Worm (Caenorhabditis elegans): ENCODE data around the gene K09D9.1.

K09D9.1 gene

ce11 chrV:4024777-4025176, at the start of gene K09D9.1:
Gene K09D9.1 (plus strand): TSS chrV:4025047.
- no peak for TF ChIP-seq unc-62 (GFP tag; optimal IDR thresholded peaks at IDR 0.05)

ce11 chrV:3976964-3977363, 47.9 kb upstream of the K09D9.1 start, which contains the start of gene str-83:
Gene str-83 (plus strand): TSS chrV:3977264.
- TF ChIP-seq unc-62 (GFP tag; optimal IDR thresholded peaks at IDR 0.05), result no peak

- no peak for TF ChIP-seq unc-62 (GFP tag; optimal IDR thresholded peaks at IDR 0.05)
Measured at ce11 chrV:3979053-3979452, 45.8 kb upstream of the K09D9.1 start, which contains the start of gene nlp-34. Gene nlp-34 (minus strand): TSS chrV:3979134.

DNA sequence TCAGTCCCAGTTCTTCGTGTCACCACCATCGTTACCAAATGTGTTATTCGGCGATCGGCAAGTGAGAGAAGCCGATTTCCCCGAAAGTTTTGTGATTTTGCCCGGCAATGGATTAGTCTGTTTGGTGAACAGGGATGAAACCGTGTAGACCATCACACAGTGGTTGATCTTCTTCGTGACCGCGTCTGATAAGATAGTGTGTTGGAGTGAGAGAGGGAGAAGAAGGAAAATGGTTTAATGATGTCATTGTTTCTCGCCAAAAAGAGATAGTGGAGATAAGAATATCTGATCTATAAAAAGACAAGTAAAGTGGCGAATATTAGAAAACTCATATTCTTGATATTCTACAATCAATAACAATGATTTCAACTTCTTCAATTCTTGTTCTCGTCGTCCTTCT, 45.0 kb upstream of the K09D9.1 start, which contains the start of gene nlp-31:
Gene nlp-31, plus strand, starts transcription at position 237 of the 400 bp plus-strand sequence.
- TF ChIP-seq unc-62 (GFP tag; optimal IDR thresholded peaks at IDR 0.05), result no peak

DNA sequence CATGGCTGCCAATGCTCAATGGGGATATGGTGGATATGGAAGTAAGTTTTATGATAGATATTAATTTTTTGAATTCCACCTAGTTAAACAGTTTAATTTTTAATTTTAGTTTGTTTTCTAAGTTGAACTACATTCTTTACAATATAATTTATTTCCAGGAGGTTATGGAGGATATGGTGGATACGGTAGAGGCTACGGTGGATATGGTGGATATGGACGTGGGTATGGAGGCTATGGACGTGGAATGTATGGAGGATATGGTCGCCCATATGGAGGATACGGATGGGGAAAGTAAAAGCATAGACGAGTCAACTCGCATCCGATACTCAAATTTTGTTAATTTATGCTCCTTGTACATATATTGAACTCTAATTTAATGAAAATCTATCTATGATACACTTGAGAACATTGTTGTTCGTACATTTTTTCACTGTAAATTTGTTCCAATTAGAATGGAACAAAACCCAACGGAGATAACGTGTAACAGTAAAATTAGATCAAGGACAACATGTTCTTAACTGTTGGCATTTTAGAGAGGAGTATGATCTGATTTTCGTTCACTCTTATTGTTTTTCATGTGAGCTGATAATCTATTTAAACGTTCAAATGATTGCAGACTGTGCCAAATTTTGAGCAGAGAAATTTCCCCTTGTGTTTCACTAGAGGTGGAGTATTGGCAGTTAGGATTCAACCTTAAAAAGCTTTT, 44.5 kb upstream of the K09D9.1 start:
- TF ChIP-seq unc-62 (GFP tag; optimal IDR thresholded peaks at IDR 0.05), result no peak

ce11 chrV:3981680-3982079, 43.2 kb upstream of the K09D9.1 start, which contains the start of gene nlp-30:
Gene nlp-30 (plus strand): TSS chrV:3981980.
- no peak for TF ChIP-seq unc-62 (GFP tag; optimal IDR thresholded peaks at IDR 0.05)

DNA sequence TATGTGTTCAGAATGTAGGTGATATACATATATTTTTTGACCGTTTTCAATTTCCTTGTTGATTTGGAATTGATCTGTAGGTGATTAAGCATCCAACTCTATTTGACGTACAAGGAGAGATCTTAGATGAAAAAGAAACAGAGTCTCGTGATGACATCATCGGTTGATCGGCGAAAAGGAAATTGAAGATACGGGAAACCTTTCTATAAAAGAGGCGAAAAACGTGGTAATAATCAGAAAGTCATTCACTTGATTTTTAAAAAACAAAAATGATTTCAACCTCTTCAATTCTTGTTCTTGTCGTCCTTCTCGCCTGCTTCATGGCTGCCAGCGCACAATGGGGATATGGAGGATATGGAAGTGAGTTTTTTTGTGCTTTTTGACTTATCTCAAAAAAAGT, 40.7 kb upstream of the K09D9.1 start, which contains the start of gene nlp-29:
Gene nlp-29, plus strand, starts transcription at position 248 of the 400 bp plus-strand sequence.
- no peak for TF ChIP-seq unc-62 (GFP tag; optimal IDR thresholded peaks at IDR 0.05)

DNA sequence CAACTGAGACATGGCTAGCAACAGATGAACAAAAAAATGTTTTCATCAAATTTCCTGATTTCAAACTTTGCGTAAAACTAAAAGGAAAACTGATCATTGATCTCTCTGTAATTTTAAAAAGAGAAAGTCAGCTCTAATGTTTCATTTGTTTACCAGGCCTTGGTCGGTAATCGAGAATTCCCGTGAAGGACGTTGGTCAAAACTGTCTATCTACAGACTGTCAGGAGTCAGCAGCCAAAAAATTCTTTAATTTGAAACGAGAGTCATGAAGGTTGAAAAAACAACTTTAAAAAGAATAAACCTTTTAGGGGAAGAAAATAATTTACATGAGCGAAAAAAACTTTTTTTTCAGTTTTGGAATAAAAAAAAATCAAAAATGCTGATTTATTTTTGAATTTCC, 39.7 kb upstream of the K09D9.1 start:
- TF ChIP-seq unc-62 (GFP tag; optimal IDR thresholded peaks at IDR 0.05), result no peak

- TF ChIP-seq unc-62 (GFP tag; optimal IDR thresholded peaks at IDR 0.05), result no peak
Measured at ce11 chrV:3987616-3988015, 37.2 kb upstream of the K09D9.1 start, which contains the start of gene nlp-28. Gene nlp-28 (plus strand): TSS chrV:3987900.

- no peak for TF ChIP-seq unc-62 (GFP tag; optimal IDR thresholded peaks at IDR 0.05)
Measured at ce11 chrV:3989070-3989469, 35.8 kb upstream of the K09D9.1 start, which contains the start of gene nlp-27. Gene nlp-27 (plus strand): TSS chrV:3989378.

- TF ChIP-seq unc-62 (GFP tag; optimal IDR thresholded peaks at IDR 0.05), result no peak
Measured at ce11 chrV:3992334-3992733, 32.5 kb upstream of the K09D9.1 start.

- no peak for TF ChIP-seq unc-62 (GFP tag; optimal IDR thresholded peaks at IDR 0.05)
Measured at ce11 chrV:3994048-3994447, 30.8 kb upstream of the K09D9.1 start, which contains the start of gene K09D9.9. Gene K09D9.9 (minus strand): TSS chrV:3994148.

ce11 chrV:3995838-3996237, 29.0 kb upstream of the K09D9.1 start, which contains the start of gene srx-62:
Gene srx-62 (minus strand): TSS chrV:3995938.
- TF ChIP-seq unc-62 (GFP tag; optimal IDR thresholded peaks at IDR 0.05), result no peak

DNA sequence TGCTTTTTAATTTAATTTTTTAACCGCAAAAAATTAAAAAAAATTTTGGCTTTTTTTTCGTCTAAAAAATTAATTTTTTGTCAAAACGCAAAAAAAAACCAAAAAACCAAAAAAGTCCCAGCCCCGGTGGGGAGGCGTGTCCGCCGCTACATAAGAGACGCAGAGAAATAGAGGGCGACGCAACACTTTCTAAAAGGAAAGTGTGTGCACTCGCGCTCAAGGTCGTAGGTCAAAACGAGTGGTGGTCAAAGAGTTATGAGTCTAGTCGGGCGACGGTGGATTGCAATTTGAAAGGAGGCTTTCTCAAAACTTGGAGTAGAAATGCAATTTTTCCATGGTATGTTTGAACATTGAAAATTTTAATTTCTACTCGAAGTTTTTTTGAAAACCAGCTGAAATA, 20.3 kb upstream of the K09D9.1 start:
- TF ChIP-seq unc-62 (GFP tag; optimal IDR thresholded peaks at IDR 0.05), result no peak

DNA sequence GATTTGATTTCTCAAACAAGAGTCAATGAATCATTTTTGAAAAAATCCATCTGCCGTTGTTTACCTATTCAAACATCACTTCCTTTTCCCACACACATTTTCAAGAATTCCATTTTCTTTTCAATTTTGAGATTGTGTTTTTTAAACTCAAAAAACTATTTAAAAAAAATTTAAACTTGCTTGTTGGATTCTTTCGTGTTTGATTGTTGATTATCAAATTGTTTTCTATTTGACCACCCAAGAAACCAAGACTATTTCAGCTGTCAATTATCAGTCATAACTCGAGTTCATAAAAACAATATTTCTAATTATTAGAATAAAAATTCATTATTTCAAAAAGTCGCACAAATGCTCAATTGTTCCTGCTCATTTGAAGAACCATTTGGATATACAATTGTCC, 19.6 kb upstream of the K09D9.1 start, which contains the start of gene srh-8:
Gene srh-8, plus strand, starts transcription at position 301 of the 400 bp plus-strand sequence.
- no peak for TF ChIP-seq unc-62 (GFP tag; optimal IDR thresholded peaks at IDR 0.05)

ce11 chrV:4007927-4008326, 16.9 kb upstream of the K09D9.1 start, which contains the start of gene srh-7:
Gene srh-7 (plus strand): TSS chrV:4008227.
- no peak for TF ChIP-seq unc-62 (GFP tag; optimal IDR thresholded peaks at IDR 0.05)

DNA sequence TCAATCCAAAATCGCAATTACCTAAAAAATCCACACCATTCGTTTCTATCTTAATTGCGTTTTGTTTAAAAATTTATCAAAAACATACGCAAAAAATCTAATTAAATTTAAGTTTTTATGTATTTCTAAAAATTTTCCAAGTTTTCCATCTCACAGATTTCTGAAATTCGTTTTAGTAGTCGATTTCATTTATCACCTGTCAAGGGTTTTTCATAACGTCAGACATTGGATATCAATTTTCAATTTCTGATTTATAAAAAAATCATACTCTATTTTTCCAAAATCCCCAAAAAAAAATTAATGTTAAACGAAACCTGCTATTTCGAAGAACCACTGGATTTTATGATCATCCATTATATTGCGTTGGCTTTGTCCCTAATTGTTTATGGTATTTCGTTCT, 14.7 kb upstream of the K09D9.1 start, which contains the start of gene srh-4:
Gene srh-4, plus strand, starts transcription at position 301 of the 400 bp plus-strand sequence.
- TF ChIP-seq unc-62 (GFP tag; optimal IDR thresholded peaks at IDR 0.05), result no peak
